Fruit fly (Drosophila melanogaster) ovary, adult (tissue): ENCODE data around the gene rpk.

Experiments used
- CG17801 ChIP-seq: fragments of 200-800 bp; optimal IDR thresholded peaks from 2 replicates; lab custom pipeline; 2019; ENCODE audit warnings: missing biosample characterization, mild to moderate bottlenecking, missing genetic modification characterization, moderate library complexity; ENCODE audit not compliant: partially characterized antibody

Gene rpk

DNA sequence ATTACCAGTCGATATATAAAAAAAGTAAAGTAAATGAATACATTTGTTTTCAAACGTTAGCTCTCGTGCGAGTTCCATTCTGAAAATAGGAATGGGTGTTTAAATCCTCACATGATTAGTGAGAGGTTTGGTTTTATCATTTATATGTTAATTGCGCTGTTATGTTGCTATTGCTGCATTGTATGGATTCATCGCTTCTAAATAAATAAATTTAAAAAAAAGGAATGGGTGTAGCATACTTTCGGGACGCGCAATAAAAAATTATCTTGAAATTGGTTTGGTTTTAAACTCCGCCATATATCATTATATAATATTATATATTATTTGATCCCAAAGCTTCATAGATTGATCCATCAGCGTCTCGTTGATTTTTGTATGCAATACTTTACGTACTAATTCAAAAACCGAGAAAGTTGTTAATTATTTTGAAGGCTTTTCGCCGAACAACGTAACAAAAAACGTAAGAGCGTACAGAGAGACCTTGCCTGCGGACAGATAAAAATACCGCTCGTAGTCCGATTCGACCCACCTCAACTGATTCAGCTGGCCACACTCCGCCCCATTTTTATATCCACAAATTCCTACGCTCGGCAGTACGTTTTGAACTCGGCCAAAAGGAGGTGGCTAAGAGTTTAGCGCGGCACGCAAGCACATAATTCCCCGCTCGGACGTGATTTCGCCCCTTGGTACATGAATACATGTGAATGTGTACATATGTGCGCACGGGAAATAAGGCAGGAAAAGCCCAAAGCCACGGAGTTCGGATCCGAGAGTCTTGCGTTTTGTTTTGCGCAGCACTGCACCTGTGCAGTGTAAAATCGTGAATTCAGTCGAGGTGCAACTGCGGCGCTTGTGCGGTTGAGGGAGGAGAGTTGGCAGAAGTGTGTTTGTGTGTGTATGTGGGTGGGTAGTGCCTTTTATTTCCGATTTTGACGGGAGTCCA, 13.5 kb downstream of the rpk start, which contains the start of gene smash:
smash (plus strand) TSS at position 589 of the 943 bp plus-strand sequence.
- peak; percentile 41 for TF ChIP-seq CG17801 (GFP tag; lab: Kevin White, UChicago)

DNA sequence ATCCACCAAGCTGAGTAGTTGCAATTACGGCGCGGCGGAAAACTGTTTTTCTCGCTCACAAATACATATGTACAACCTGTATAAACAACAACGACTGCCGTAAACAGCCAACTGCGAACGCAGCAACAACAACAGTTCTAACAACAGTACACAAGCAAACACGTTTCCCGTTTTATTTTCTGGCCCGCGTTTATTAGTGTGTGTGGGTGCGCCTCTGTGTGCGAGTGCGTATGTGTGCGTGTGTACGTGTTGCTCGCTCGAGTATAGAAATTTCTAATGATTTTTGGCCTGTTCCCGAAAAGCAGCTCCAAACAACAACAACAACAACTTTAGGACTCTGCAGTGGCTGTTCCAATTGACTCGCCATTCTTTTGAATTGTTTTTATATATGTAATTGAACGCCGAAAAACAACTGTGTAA, 14.2 kb downstream of the rpk start:
- TF ChIP-seq CG17801 (GFP tag; lab: Kevin White, UChicago) = no peak

- TF ChIP-seq CG17801 (GFP tag; lab: Kevin White, UChicago) = no peak
These were observed 15.9 kb downstream of the rpk start for dm6 chr3R:4661640-4662039.

DNA sequence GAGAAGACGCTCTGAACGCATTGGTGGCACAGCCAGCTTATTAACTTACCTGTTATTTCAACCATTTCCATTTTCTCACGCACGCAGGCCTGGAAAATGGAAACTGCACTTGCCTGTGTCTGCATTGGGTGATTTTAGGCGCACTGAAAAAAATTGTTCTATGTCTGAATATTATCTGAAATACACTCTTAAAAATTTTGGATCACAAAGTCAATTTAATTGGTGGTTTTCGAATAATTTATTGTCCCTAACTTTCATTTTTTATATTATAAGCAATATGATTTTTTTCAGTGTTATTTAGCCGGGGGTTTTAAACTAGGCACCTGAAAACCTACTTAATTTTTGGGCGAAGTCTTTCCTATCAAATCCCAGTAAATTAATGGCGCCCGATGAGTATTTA, 17.3 kb downstream of the rpk start:
- no peak for TF ChIP-seq CG17801 (GFP tag; lab: Kevin White, UChicago)

DNA sequence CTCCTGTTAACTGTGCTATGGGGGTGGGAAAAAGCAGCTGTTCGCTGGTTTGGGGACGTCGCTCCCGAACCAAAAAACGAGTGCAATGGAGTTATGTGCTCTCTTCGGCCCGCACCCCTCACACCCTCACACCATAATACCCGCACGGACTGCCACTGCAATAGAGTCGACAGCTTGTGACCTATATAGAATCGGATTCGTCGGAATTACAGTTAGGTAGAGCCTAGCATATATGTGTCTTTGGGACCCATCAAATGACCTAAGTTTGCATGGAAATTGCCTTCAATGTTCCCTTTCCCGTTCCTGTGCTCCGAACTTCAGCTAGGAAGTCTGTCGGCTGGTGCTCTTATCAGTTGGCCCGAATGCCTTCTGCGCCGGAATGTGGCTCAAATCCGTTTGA, 18.4 kb downstream of the rpk start:
- TF ChIP-seq CG17801 (GFP tag; lab: Kevin White, UChicago) = no peak

DNA sequence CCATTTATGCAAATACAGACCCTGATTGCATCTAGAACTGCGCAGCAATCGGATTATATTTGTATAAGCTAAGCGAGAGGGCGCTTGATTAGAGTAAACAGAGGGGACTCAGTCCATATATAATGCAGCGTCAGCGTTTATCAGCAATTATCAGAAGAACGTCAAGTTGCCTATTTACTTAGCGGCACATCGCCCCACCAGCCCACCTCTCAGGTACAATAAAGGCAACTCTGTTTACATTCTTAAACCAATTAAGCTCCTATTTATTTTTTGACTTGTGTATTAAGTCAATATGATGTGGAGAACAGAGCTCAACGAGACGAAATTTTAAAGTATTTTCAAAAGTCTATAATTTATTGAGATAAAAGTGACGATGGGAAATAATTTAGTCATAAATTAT, 19.2 kb downstream of the rpk start:
- TF ChIP-seq CG17801 (GFP tag; lab: Kevin White, UChicago) = peak; percentile 66

dm6 chr3R:4666014-4666652, 20.4 kb downstream of the rpk start:
- no peak for TF ChIP-seq CG17801 (GFP tag; lab: Kevin White, UChicago)

DNA sequence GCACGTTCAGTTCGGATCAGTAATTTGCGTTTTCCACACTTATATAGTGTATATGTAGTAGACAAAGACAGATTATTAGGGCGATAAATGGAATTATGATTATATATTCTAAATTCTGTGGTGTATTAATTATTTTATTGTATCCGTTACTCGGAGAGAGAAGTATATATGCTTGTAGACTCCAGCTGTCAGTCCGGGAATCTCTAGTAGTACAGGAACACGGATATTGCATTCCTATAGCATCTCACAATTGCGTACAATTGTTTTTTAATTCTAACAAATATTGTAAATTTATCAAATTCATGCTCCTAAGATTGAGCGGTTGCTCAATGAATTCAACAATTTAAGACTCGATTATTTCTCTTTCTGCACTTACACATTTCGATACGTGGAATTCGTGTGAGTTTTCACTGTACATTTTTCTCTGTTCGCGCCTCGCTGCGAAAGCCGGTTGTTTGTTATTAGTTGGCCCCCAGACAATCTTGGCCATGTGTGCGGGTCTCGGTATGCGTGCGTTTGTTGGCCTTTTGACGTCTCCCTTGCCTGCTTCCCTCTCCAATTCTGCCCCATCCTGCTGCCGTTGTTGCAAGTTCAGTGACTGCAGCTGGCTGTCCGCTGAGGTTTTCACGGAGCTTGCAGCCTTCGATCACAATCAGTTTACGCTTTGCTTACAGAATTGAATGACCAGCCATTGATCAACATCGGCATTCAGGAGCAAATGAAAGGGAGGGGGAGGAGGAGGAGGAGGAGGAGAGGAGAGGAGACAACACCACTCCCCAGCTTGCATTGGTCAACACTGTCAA, 21.8 kb downstream of the rpk start:
- TF ChIP-seq CG17801 (GFP tag; lab: Kevin White, UChicago) = no peak

DNA sequence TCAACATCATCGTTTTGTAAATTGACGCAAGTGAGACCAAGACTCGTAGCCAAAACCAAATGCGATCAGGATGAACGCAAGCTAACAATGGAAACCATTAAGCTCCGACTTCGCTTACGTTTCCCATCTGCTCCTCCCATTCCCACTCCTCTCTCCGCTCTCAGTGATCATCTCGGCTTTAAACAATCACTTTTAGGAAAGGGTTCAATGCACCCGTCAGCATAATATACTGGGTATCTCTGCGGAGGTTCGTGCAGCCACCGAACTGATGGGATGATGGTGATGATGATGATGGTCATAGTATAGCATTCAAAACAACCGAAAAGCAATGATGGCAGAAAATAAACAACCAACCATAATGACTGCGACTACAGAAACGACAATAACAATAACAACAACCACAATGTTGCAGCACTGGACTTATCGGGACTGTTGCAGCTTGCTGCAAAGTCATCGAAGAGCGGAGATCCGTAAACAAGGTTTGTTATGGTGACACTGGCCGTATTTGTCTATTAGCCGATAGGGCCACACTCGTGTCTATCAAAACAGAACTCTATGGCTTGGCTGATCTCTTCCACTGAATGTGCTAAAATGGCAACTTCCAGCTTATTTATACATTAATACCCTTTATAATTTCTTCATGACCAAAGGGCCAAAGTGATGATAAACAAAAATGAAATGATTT, 31.3 kb downstream of the rpk start:
- no peak for TF ChIP-seq CG17801 (GFP tag; lab: Kevin White, UChicago)

- TF ChIP-seq CG17801 (GFP tag; lab: Kevin White, UChicago) = no peak
These were observed 32.6 kb downstream of the rpk start for dm6 chr3R:4678362-4678761.

dm6 chr3R:4687207-4687606, 41.4 kb downstream of the rpk start:
- no peak for TF ChIP-seq CG17801 (GFP tag; lab: Kevin White, UChicago)

- TF ChIP-seq CG17801 (GFP tag; lab: Kevin White, UChicago) = no peak
These were observed 44.7 kb downstream of the rpk start, which contains the start of gene CG33927 for dm6 chr3R:4690508-4690907. CG33927 (minus strand) TSS chr3R:4690608.

- TF ChIP-seq CG17801 (GFP tag; lab: Kevin White, UChicago) = no peak
These were observed 49.0 kb downstream of the rpk start for dm6 chr3R:4694805-4695204.
